Worm (Caenorhabditis elegans) whole organism, L4/young adult: ENCODE measurements around the gene pak-1.

Experiments
- W03F9.2 ChIP-seq: fragments of 150-350 bp; optimal IDR thresholded peaks from 2 replicates; lab custom pipeline; 2014; ENCODE audit warnings: missing biosample characterization, missing genetic modification characterization
- dao-5 ChIP-seq: sonication (generic microtip); optimal IDR thresholded peaks from 2 replicates; lab custom pipeline; 2016; ENCODE audit warnings: missing genotype, missing genetic modification characterization, moderate library complexity, missing compliant biosample characterization
- him-1 ChIP-seq: sonication (generic microtip); optimal IDR thresholded peaks from 2 replicates; lab custom pipeline; 2016; ENCODE audit warnings: missing genotype, missing genetic modification reagents, missing genetic modification characterization, missing compliant biosample characterization

ce11 chrX:5995613-5996206 is 52.7 kb downstream of the pak-1 start, which contains the start of gene inx-3:
- no peak for TF ChIP-seq him-1 (tag; lab: Kevin White, UChicago)
- TF ChIP-seq W03F9.2 (tag; lab: Kevin White, UChicago), result no peak
- TF ChIP-seq dao-5 (tag; lab: Kevin White, UChicago), result no peak
